Fruit fly (Drosophila melanogaster) whole organism, adult: ENCODE results near the gene fws.

ENCODE experiments used
- CG11617 ChIP-seq: fragments of 200-800 bp; sonication (Bioruptor generic); optimal IDR thresholded peaks from 2 replicates; lab custom pipeline; 2017; ENCODE audit warnings: mild to moderate bottlenecking, missing biosample characterization, missing genetic modification reagents, missing genetic modification characterization
- CG12768 ChIP-seq: fragments of 200-800 bp; sonication (Bioruptor generic); optimal IDR thresholded peaks from 2 replicates; lab custom pipeline; 2017; ENCODE audit warnings: missing biosample characterization, missing genetic modification characterization, mild to moderate bottlenecking, moderate library complexity, missing genetic modification reagents
- CG14711 ChIP-seq: fragments of 200-800 bp; sonication (Bioruptor generic); optimal IDR thresholded peaks from 2 replicates; lab custom pipeline; 2018; ENCODE audit warnings: missing biosample characterization, mild to moderate bottlenecking, missing genetic modification characterization, moderate library complexity
- CG1620 ChIP-seq: fragments of 200-800 bp; sonication (Bioruptor generic); optimal IDR thresholded peaks from 2 replicates; lab custom pipeline; 2016; ENCODE audit warnings: missing biosample characterization, missing genetic modification characterization
- CG33017 ChIP-seq: fragments of 200-800 bp; sonication (Bioruptor generic); optimal IDR thresholded peaks from 2 replicates; lab custom pipeline; 2018; ENCODE audit warnings: missing biosample characterization, mild to moderate bottlenecking, missing genetic modification characterization, moderate library complexity
- CG5204 ChIP-seq: fragments of 200-800 bp; sonication (Bioruptor generic); optimal IDR thresholded peaks from 2 replicates; lab custom pipeline; 2016; ENCODE audit warnings: missing biosample characterization, missing genetic modification characterization
- CG7045 ChIP-seq: fragments of 200-800 bp; sonication (Bioruptor generic); optimal IDR thresholded peaks from 2 replicates; lab custom pipeline; 2017; ENCODE audit warnings: missing biosample characterization, mild to moderate bottlenecking, missing genetic modification characterization
- CG7101 ChIP-seq: fragments of 200-800 bp; sonication (Bioruptor generic); optimal IDR thresholded peaks from 2 replicates; lab custom pipeline; 2018; ENCODE audit warnings: missing biosample characterization, mild to moderate bottlenecking, missing genetic modification characterization, moderate library complexity
- Clk ChIP-seq: fragments of 200-800 bp; sonication (Bioruptor generic); optimal IDR thresholded peaks from 2 replicates; lab custom pipeline; 2017; ENCODE audit warnings: missing biosample characterization, missing genetic modification characterization
- Crg-1 ChIP-seq: fragments of 200-800 bp; sonication (Bioruptor generic); optimal IDR thresholded peaks from 2 replicates; lab custom pipeline; 2016; ENCODE audit warnings: missing biosample characterization, missing genetic modification characterization
- Hr96 ChIP-seq: fragments of 200-800 bp; sonication (Bioruptor generic); optimal IDR thresholded peaks from 2 replicates; lab custom pipeline; 2016; ENCODE audit warnings: missing biosample characterization, missing genetic modification characterization
- Mnt ChIP-seq: fragments of 200-800 bp; sonication (Bioruptor generic); optimal IDR thresholded peaks from 2 replicates; lab custom pipeline; 2016; ENCODE audit warnings: missing biosample characterization, mild to moderate bottlenecking, missing genetic modification characterization
- bab1 ChIP-seq: fragments of 200-800 bp; sonication (Bioruptor generic); optimal IDR thresholded peaks from 3 replicates; lab custom pipeline; 2019; ENCODE audit warnings: missing biosample characterization, mild to moderate bottlenecking, missing genetic modification characterization, moderate library complexity
- cic ChIP-seq: fragments of 200-800 bp; sonication (Bioruptor generic); optimal IDR thresholded peaks from 2 replicates; lab custom pipeline; 2017; ENCODE audit warnings: missing biosample characterization, mild to moderate bottlenecking, missing genetic modification characterization, moderate library complexity
- cnc ChIP-seq, 2 experiments: fragments of >200 bp; optimal IDR thresholded peaks; 2 replicates each; lab custom pipeline; 2017
- kay ChIP-seq: fragments of 200-800 bp; sonication (Bioruptor generic); peaks from one replicate; lab custom pipeline; 2016; ENCODE audit warnings: missing biosample characterization, missing genetic modification characterization, borderline replicate concordance
- ovo ChIP-seq: fragments of 200-800 bp; sonication (Bioruptor generic); optimal IDR thresholded peaks from 2 replicates; lab custom pipeline; 2016; ENCODE audit warnings: missing biosample characterization, missing genetic modification characterization
- pad ChIP-seq: fragments of 200-800 bp; sonication (Bioruptor generic); optimal IDR thresholded peaks from 3 replicates; lab custom pipeline; 2017; ENCODE audit warnings: missing biosample characterization, missing genetic modification characterization, mild to moderate bottlenecking, moderate library complexity, missing genetic modification reagents
- tj ChIP-seq: fragments of 200-800 bp; sonication (Bioruptor generic); optimal IDR thresholded peaks from 3 replicates; lab custom pipeline; 2017; ENCODE audit warnings: missing biosample characterization, mild to moderate bottlenecking, missing genetic modification characterization, moderate library complexity
- toe ChIP-seq: fragments of 200-800 bp; sonication (Bioruptor generic); optimal IDR thresholded peaks from 2 replicates; lab custom pipeline; 2016; ENCODE audit warnings: missing biosample characterization, missing genetic modification characterization

Gene fws

dm6 chr2L:17433030-17433912 lies 47.6 kb downstream of the fws start, which contains the start of the genes Dif and CG5043:
TSS of gene Dif (minus strand) at chr2L:17433161.
TSS of gene CG5043 (plus strand) at chr2L:17433862.
- TF ChIP-seq CG11617, result no peak
- no peak for TF ChIP-seq CG12768 (GFP tag; lab: Kevin White, UChicago)
- TF ChIP-seq CG33017 (tag; lab: Kevin White, UChicago), result no peak
- no peak for TF ChIP-seq Hr96
- no peak for TF ChIP-seq CG14711 (tag; lab: Kevin White, UChicago)
- no peak for TF ChIP-seq ovo (GFP tag; lab: Kevin White, UChicago)
- TF ChIP-seq CG1620, result no peak
- no peak for TF ChIP-seq CG7101 (tag; lab: Kevin White, UChicago)
- TF ChIP-seq cic (GFP tag; lab: Kevin White, UChicago), result no peak
- no peak for TF ChIP-seq Crg-1 (GFP tag; lab: Kevin White, UChicago)
- no peak for TF ChIP-seq toe (GFP tag; lab: Kevin White, UChicago)
- TF ChIP-seq Clk, result no peak
- no peak for TF ChIP-seq pad (GFP tag; lab: Kevin White, UChicago)
- TF ChIP-seq CG7045 (GFP tag; lab: Kevin White, UChicago), result no peak
- TF ChIP-seq kay (GFP tag; lab: Kevin White, UChicago), result no peak
- no peak for TF ChIP-seq CG5204 (GFP tag; lab: Kevin White, UChicago)
- no peak for TF ChIP-seq bab1 (GFP tag; lab: Kevin White, UChicago)
- TF ChIP-seq Mnt (GFP tag; lab: Kevin White, UChicago), result no peak

dm6 chr2L:17431359-17431675 lies 49.5 kb downstream of the fws start:
- TF ChIP-seq pad (GFP tag; lab: Kevin White, UChicago) (no peak), kay (GFP tag; lab: Kevin White, UChicago) (peak; percentile 48), Clk (no peak), Mnt (GFP tag; lab: Kevin White, UChicago) (no peak), CG7101 (tag; lab: Kevin White, UChicago) (no peak)

- TF ChIP-seq kay (GFP tag; lab: Kevin White, UChicago) (peak; percentile 54), ovo (GFP tag; lab: Kevin White, UChicago) (no peak)
Measured at dm6 chr2L:17430602-17431358, 50.0 kb downstream of the fws start.

- TF ChIP-seq CG11617 (peak; percentile 91), Hr96 (peak; percentile 19), CG12768 (GFP tag; lab: Kevin White, UChicago) (peak; percentile 84), Crg-1 (GFP tag; lab: Kevin White, UChicago) (peak; percentile 31), Clk (peak; percentile 73), CG7101 (tag; lab: Kevin White, UChicago) (peak; percentile 93), CG7045 (GFP tag; lab: Kevin White, UChicago) (peak; percentile 65), cic (GFP tag; lab: Kevin White, UChicago) (no peak), cnc (optimal IDR thresholded peaks at IDR 0.05; lab: Kevin White, UChicago) (no peak), CG14711 (tag; lab: Kevin White, UChicago) (peak; percentile 91), toe (GFP tag; lab: Kevin White, UChicago) (no peak), kay (GFP tag; lab: Kevin White, UChicago) (peak; percentile 22), bab1 (GFP tag; lab: Kevin White, UChicago) (peak; percentile 8), CG5204 (GFP tag; lab: Kevin White, UChicago) (peak; percentile 54), ovo (GFP tag; lab: Kevin White, UChicago) (peak; percentile 70), CG1620 (peak; percentile 44), CG33017 (tag; lab: Kevin White, UChicago) (peak; percentile 86), pad (GFP tag; lab: Kevin White, UChicago) (peak; percentile 85), tj (GFP tag; lab: Kevin White, UChicago) (peak; percentile 76), Mnt (GFP tag; lab: Kevin White, UChicago) (peak; percentile 88)
Measured at dm6 chr2L:17429788-17430587, 50.8 kb downstream of the fws start.
